Worm (Caenorhabditis elegans) whole organism, mixed stage, embryonic: ENCODE measurements around the gene him-17.

ENCODE experiments used
- blmp-1 ChIP-seq: fragments of 150-350 bp; optimal IDR thresholded peaks from 2 replicates; lab custom pipeline; 2014; ENCODE audit warnings: missing biosample characterization, missing genetic modification characterization
- ceh-43 ChIP-seq: fragments of 200-800 bp; sonication (Bioruptor generic); optimal IDR thresholded peaks from 2 replicates; lab custom pipeline; 2018; ENCODE audit warnings: mild to moderate bottlenecking, missing genetic modification characterization, moderate library complexity, missing compliant biosample characterization
- ceh-83 ChIP-seq: fragments of 200-800 bp; sonication (Bioruptor generic); optimal IDR thresholded peaks from 2 replicates; lab custom pipeline; 2018; ENCODE audit warnings: mild to moderate bottlenecking, missing genetic modification characterization, missing compliant biosample characterization
- cnd-1 ChIP-seq: fragments of 200-800 bp; sonication (Bioruptor generic); optimal IDR thresholded peaks from 2 replicates; lab custom pipeline; 2018; ENCODE audit warnings: mild to moderate bottlenecking, missing genetic modification characterization, missing compliant biosample characterization
- drap-1 ChIP-seq: fragments of 200-800 bp; sonication (Bioruptor generic); optimal IDR thresholded peaks from 3 replicates; lab custom pipeline; 2018; ENCODE audit warnings: mild to moderate bottlenecking, missing genetic modification characterization, missing compliant biosample characterization
- elt-1 ChIP-seq: sonication (generic microtip); optimal IDR thresholded peaks from 2 replicates; lab custom pipeline; 2017; ENCODE audit warnings: missing genetic modification characterization, mild to moderate bottlenecking, missing compliant biosample characterization, antibody characterized with exemption, moderate library complexity, borderline replicate concordance; ENCODE audit not compliant: insufficient read depth
- elt-3 ChIP-seq: fragments of 150-350 bp; optimal IDR thresholded peaks from 2 replicates; lab custom pipeline; 2014; ENCODE audit warnings: missing biosample characterization, missing genetic modification characterization
- hlh-1 ChIP-seq: fragments of 150-350 bp; optimal IDR thresholded peaks from 2 replicates; lab custom pipeline; 2014; ENCODE audit warnings: missing biosample characterization, missing genetic modification reagents, missing genetic modification characterization
- lin-32 ChIP-seq: fragments of 200-800 bp; sonication (Bioruptor generic); optimal IDR thresholded peaks from 2 replicates; lab custom pipeline; 2018; ENCODE audit warnings: mild to moderate bottlenecking, missing genetic modification characterization, missing compliant biosample characterization
- lsy-2 ChIP-seq: fragments of 150-350 bp; optimal IDR thresholded peaks from 2 replicates; lab custom pipeline; 2014; ENCODE audit warnings: missing biosample characterization, missing genetic modification characterization
- mab-5 ChIP-seq: fragments of 150-350 bp; optimal IDR thresholded peaks from 2 replicates; lab custom pipeline; 2014; ENCODE audit warnings: missing biosample characterization, missing genetic modification characterization
- nhr-237 ChIP-seq: fragments of 150-350 bp; optimal IDR thresholded peaks from 2 replicates; lab custom pipeline; 2014; ENCODE audit warnings: missing biosample characterization, missing genetic modification characterization
- nhr-76 ChIP-seq: sonication (generic microtip); optimal IDR thresholded peaks from 2 replicates; lab custom pipeline; 2017; ENCODE audit warnings: missing biosample characterization, missing genetic modification characterization
- pha-4 ChIP-seq: fragments of 150-350 bp; optimal IDR thresholded peaks from 2 replicates; lab custom pipeline; 2018; ENCODE audit warnings: missing biosample characterization, missing genetic modification reagents, missing genetic modification characterization
- sem-2 ChIP-seq: fragments of 200-800 bp; sonication (Bioruptor generic); optimal IDR thresholded peaks from 2 replicates; lab custom pipeline; 2018; ENCODE audit warnings: mild to moderate bottlenecking, missing genetic modification characterization, missing compliant biosample characterization
- snpc-4 ChIP-seq: fragments of 150-350 bp; optimal IDR thresholded peaks from 2 replicates; lab custom pipeline; 2014; ENCODE audit warnings: missing biosample characterization, missing genetic modification characterization
- unc-62 ChIP-seq: fragments of 150-350 bp; optimal IDR thresholded peaks from 2 replicates; lab custom pipeline; 2014; ENCODE audit warnings: missing biosample characterization, missing genetic modification reagents, missing genetic modification characterization
- ztf-11 ChIP-seq: fragments of 150-350 bp; optimal IDR thresholded peaks from 2 replicates; lab custom pipeline; 2014; ENCODE audit warnings: missing biosample characterization, missing genetic modification characterization

him-17 gene

DNA sequence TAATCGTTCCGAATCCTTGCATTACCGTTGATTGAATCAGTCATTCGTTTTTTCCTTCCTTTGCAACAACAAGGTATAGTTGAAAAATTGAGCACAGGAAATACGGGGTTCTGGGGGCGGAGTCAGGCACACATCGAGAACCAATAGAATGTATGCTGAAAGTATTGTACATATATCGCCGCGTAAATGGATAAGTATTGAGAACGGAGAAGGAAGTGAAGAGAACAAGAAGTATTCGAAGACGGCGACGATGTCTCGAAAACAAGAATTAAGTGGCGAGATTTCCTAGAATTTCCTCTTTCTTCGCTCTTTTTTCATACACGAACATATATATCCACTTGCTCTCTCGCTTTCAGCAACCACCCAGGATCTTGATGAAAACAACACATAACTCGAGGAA lies 44.6 kb downstream of the him-17 start:
- no peak for TF ChIP-seq ceh-43
- TF ChIP-seq lsy-2 = no peak

DNA sequence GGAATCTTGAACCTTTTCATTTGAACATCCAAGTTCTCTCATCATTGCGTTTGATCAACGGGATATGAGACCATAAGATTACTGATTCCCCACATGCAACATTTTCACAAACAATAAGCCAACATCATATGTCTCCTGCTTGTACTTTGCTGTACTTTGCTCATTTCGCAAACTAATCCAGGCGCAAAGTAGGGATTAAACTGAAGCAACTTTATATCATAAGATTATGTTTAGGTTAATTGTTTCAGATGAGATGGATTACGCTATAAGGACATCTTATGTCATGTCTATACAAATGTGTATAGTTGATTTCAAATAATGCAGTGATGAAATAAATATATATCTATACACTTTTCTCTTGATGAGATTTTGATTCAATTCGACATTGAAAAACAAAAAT lies 53.0 kb downstream of the him-17 start:
- no peak for TF ChIP-seq mab-5 (tag; lab: Kevin White, UChicago)
- TF ChIP-seq nhr-76 = no peak
- TF ChIP-seq hlh-1 (tag; lab: Kevin White, UChicago) = no peak
- TF ChIP-seq lin-32 (GFP tag; lab: Kevin White, UChicago) = no peak
- TF ChIP-seq ztf-11 (tag; lab: Kevin White, UChicago) = no peak
- no peak for TF ChIP-seq elt-1
- TF ChIP-seq blmp-1 (tag; lab: Kevin White, UChicago) = no peak
- no peak for TF ChIP-seq ceh-83
- TF ChIP-seq cnd-1 = no peak
- TF ChIP-seq unc-62 (GFP tag; lab: Kevin White, UChicago) = no peak
- no peak for TF ChIP-seq nhr-237 (tag; lab: Kevin White, UChicago)
- TF ChIP-seq ceh-43 = no peak
- no peak for TF ChIP-seq pha-4
- no peak for TF ChIP-seq snpc-4 (tag; lab: Kevin White, UChicago)
- TF ChIP-seq drap-1 (GFP tag; lab: Kevin White, UChicago) = no peak
- no peak for TF ChIP-seq sem-2 (GFP tag; lab: Kevin White, UChicago)
- no peak for TF ChIP-seq elt-3
- TF ChIP-seq, all 35 proteins: peak for 0
